Fruit fly (Drosophila melanogaster) whole organism, adult: ENCODE data around the gene CG14839.

Experiments
- CG11617 ChIP-seq: fragments of 200-800 bp; sonication (Bioruptor generic); optimal IDR thresholded peaks from 2 replicates; lab custom pipeline; 2017; ENCODE audit warnings: mild to moderate bottlenecking, missing biosample characterization, missing genetic modification reagents, missing genetic modification characterization
- CG14711 ChIP-seq: fragments of 200-800 bp; sonication (Bioruptor generic); optimal IDR thresholded peaks from 2 replicates; lab custom pipeline; 2018; ENCODE audit warnings: missing biosample characterization, mild to moderate bottlenecking, missing genetic modification characterization, moderate library complexity
- CG33017 ChIP-seq: fragments of 200-800 bp; sonication (Bioruptor generic); optimal IDR thresholded peaks from 2 replicates; lab custom pipeline; 2018; ENCODE audit warnings: missing biosample characterization, mild to moderate bottlenecking, missing genetic modification characterization, moderate library complexity
- CG7045 ChIP-seq: fragments of 200-800 bp; sonication (Bioruptor generic); optimal IDR thresholded peaks from 2 replicates; lab custom pipeline; 2017; ENCODE audit warnings: missing biosample characterization, mild to moderate bottlenecking, missing genetic modification characterization
- CG7101 ChIP-seq: fragments of 200-800 bp; sonication (Bioruptor generic); optimal IDR thresholded peaks from 2 replicates; lab custom pipeline; 2018; ENCODE audit warnings: missing biosample characterization, mild to moderate bottlenecking, missing genetic modification characterization, moderate library complexity
- Clk ChIP-seq: fragments of 200-800 bp; sonication (Bioruptor generic); optimal IDR thresholded peaks from 2 replicates; lab custom pipeline; 2017; ENCODE audit warnings: missing biosample characterization, missing genetic modification characterization
- Mnt ChIP-seq: fragments of 200-800 bp; sonication (Bioruptor generic); optimal IDR thresholded peaks from 2 replicates; lab custom pipeline; 2016; ENCODE audit warnings: missing biosample characterization, mild to moderate bottlenecking, missing genetic modification characterization
- bab1 ChIP-seq: fragments of 200-800 bp; sonication (Bioruptor generic); optimal IDR thresholded peaks from 3 replicates; lab custom pipeline; 2019; ENCODE audit warnings: missing biosample characterization, mild to moderate bottlenecking, missing genetic modification characterization, moderate library complexity
- kay ChIP-seq: fragments of 200-800 bp; sonication (Bioruptor generic); peaks from one replicate; lab custom pipeline; 2016; ENCODE audit warnings: missing biosample characterization, missing genetic modification characterization, borderline replicate concordance
- ovo ChIP-seq: fragments of 200-800 bp; sonication (Bioruptor generic); optimal IDR thresholded peaks from 2 replicates; lab custom pipeline; 2016; ENCODE audit warnings: missing biosample characterization, missing genetic modification characterization
- pad ChIP-seq: fragments of 200-800 bp; sonication (Bioruptor generic); optimal IDR thresholded peaks from 3 replicates; lab custom pipeline; 2017; ENCODE audit warnings: missing biosample characterization, missing genetic modification characterization, mild to moderate bottlenecking, moderate library complexity, missing genetic modification reagents
- toe ChIP-seq: fragments of 200-800 bp; sonication (Bioruptor generic); optimal IDR thresholded peaks from 2 replicates; lab custom pipeline; 2016; ENCODE audit warnings: missing biosample characterization, missing genetic modification characterization

The CG14839 gene

dm6 chr3R:14311027-14311426 lies 48.8 kb downstream of the CG14839 start:
- TF ChIP-seq Clk: no peak
- TF ChIP-seq bab1 (GFP tag; lab: Kevin White, UChicago): no peak
- no peak for TF ChIP-seq ovo (GFP tag; lab: Kevin White, UChicago)
- no peak for TF ChIP-seq CG33017 (tag; lab: Kevin White, UChicago)
- no peak for TF ChIP-seq CG14711
- TF ChIP-seq CG7101 (tag; lab: Kevin White, UChicago): no peak
- no peak for TF ChIP-seq Mnt (GFP tag; lab: Kevin White, UChicago)
- no peak for TF ChIP-seq pad (GFP tag; lab: Kevin White, UChicago)
- TF ChIP-seq CG11617 (GFP tag; lab: Kevin White, UChicago): no peak
- no peak for TF ChIP-seq toe (GFP tag; lab: Kevin White, UChicago)
- no peak for TF ChIP-seq kay
- no peak for TF ChIP-seq CG7045 (GFP tag; lab: Kevin White, UChicago)
